Worm (Caenorhabditis elegans): ENCODE data around the gene R02E4.2.

DNA sequence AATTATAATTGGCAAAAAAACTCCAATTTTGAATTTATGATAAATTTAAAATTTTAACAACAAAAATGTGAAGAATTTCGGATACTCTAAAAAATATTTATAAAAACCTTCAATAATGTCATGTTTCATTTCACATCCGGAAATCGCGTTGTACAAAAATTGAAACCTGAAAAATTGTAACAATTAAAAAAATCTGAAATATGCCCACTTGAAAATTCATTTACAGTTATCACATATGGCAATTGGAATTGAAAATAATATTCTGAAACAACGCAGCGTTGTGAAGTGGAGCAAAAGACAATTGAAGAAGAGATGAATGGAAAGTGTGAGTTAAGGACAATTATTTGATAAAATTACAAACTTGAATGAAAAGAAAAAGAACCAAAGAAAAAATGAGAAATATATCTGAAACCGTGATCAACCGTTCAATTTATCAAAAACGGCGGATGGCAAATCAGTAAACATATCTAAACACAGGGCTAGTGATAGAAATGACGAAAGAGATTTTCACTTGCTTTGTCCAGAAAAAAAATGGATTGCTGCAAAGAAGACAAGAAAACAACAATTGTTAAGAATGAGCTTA, 41.3 kb downstream of the R02E4.2 start:
- TF ChIP-seq tab-1 (GFP tag; IDR thresholded peaks at IDR 0.05) (no peak), ztf-23 (GFP tag; IDR thresholded peaks at IDR 0.05) (no peak), T22C8.4 (GFP tag; IDR thresholded peaks at IDR 0.05) (no peak), ref-1 (GFP tag; conservative IDR thresholded peaks at IDR 0.05) (no peak), ztf-29 (GFP tag; IDR thresholded peaks at IDR 0.05) (no peak), med-1 (GFP tag; optimal IDR thresholded peaks at IDR 0.05; ENCODE audit: insufficient read depth) (no peak), flt-1 (GFP tag; IDR thresholded peaks at IDR 0.05) (no peak), cog-1 (tag; optimal IDR thresholded peaks at IDR 0.05) (no peak)
